Worm (Caenorhabditis elegans) whole organism, L4 larva: ENCODE measurements around the gene cpr-1.

Source experiments
- ceh-28 ChIP-seq: fragments of 150-350 bp; optimal IDR thresholded peaks from 2 replicates; lab custom pipeline; 2014; ENCODE audit warnings: missing biosample characterization, missing genetic modification reagents, missing genetic modification characterization
- ceh-44 ChIP-seq: fragments of 200-800 bp; sonication (Bioruptor generic); IDR thresholded peaks from 2 replicates; pipeline ENCODE4 v1.3.6; 2022; ENCODE audit warnings: missing genetic modification reagents, missing genetic modification characterization, missing compliant biosample characterization
- ces-1 ChIP-seq: fragments of 150-350 bp; sonication (generic microtip); optimal IDR thresholded peaks from 4 replicates; lab custom pipeline; 2014; ENCODE audit warnings: missing biosample characterization, missing genetic modification reagents, missing genetic modification characterization
- daf-12 ChIP-seq: fragments of 150-350 bp; optimal IDR thresholded peaks from 2 replicates; lab custom pipeline; 2014; ENCODE audit warnings: missing biosample characterization, missing genetic modification reagents, missing genetic modification characterization
- daf-16 ChIP-seq, 3 experiments: sonication (generic microtip); optimal IDR thresholded peaks; 2 replicates each; lab custom pipeline; 2016 to 2017; ENCODE audit warnings: missing genetic modification characterization in 3 of 3, missing genetic modification reagents in 3 of 3, mild to moderate bottlenecking in 2 of 3, missing compliant biosample characterization in 2 of 3, missing biosample characterization in 1 of 3, moderate library complexity in 1 of 3
- hlh-30 ChIP-seq: sonication (generic microtip); optimal IDR thresholded peaks from 2 replicates; lab custom pipeline; 2017; ENCODE audit warnings: antibody characterized with exemption, mild to moderate bottlenecking, missing genetic modification characterization, missing compliant biosample characterization; ENCODE audit not compliant: insufficient read depth
- lin-39 ChIP-seq: fragments of 150-350 bp; optimal IDR thresholded peaks from 2 replicates; lab custom pipeline; 2014; ENCODE audit warnings: missing biosample characterization, missing genetic modification reagents, missing genetic modification characterization
- mes-2 ChIP-seq: sonication (generic microtip); optimal IDR thresholded peaks from 2 replicates; lab custom pipeline; 2016; ENCODE audit warnings: missing genotype, mild to moderate bottlenecking, missing genetic modification characterization, missing compliant biosample characterization; ENCODE audit not compliant: poor library complexity, severe bottlenecking
- pha-4 ChIP-seq, 2 experiments: fragments of 150-350 bp in 1 of 2; fragments of 200-800 bp in 1 of 2; sonication (Bioruptor generic) in 1 of 2; IDR thresholded peaks in 1 of 2; optimal IDR thresholded peaks in 1 of 2; 2 replicates each; pipeline versions ENCODE4 v1.3.6 to Lab custom; 2014 to 2022; ENCODE audit warnings: missing genetic modification characterization in 2 of 2, missing genetic modification reagents in 2 of 2, missing biosample characterization in 1 of 2, missing compliant biosample characterization in 1 of 2

- TF ChIP-seq mes-2 (tag; lab: Kevin White, UChicago) (no peak), ceh-44 (GFP tag; lab: Robert Waterston, UW) (no peak), lin-39 (tag; lab: Kevin White, UChicago) (no peak), daf-12 (tag; lab: Kevin White, UChicago) (no peak), ces-1 (GFP tag; lab: Kevin White, UChicago) (no peak), pha-4 (GFP tag; IDR thresholded peaks at IDR 0.05; lab: Robert Waterston, UW) (no peak), pha-4 (tag; optimal IDR thresholded peaks at IDR 0.05; lab: Kevin White, UChicago) (no peak), hlh-30 (no peak), daf-16 (GFP tag; optimal IDR thresholded peaks at IDR 0.05; lab: Kevin White, UChicago) (no peak), daf-16 (tag; optimal IDR thresholded peaks at IDR 0.05; lab: Kevin White, UChicago) (peak; percentile 87), ceh-28 (tag; lab: Kevin White, UChicago) (no peak)
These were observed 37.9 kb downstream of the cpr-1 start, which contains the start of gene add-2 for ce11 chrV:12013298-12013697.
